Fruit fly (Drosophila melanogaster) whole organism, embryonic: Measurements from ENCODE around the gene CG32388.

ENCODE experiments used
- Antp ChIP-seq: fragments of 200-800 bp; sonication (Bioruptor generic); optimal IDR thresholded peaks from 3 replicates; lab custom pipeline; 2016; ENCODE audit warnings: missing biosample characterization, missing genetic modification characterization
- BEAF-32 ChIP-seq: fragments of 200-800 bp; sonication (Bioruptor generic); optimal IDR thresholded peaks from 3 replicates; lab custom pipeline; 2017; ENCODE audit warnings: missing biosample characterization, missing genetic modification characterization, mild to moderate bottlenecking, moderate library complexity, missing genetic modification reagents
- Bgb ChIP-seq: fragments of 200-800 bp; sonication (Bioruptor generic); IDR thresholded peaks from 2 replicates; pipeline ENCODE4 v1.3.6; 2022; ENCODE audit warnings: missing biosample characterization, missing genetic modification characterization; ENCODE audit not compliant: partially characterized antibody
- Blimp-1 ChIP-seq: fragments of 200-800 bp; sonication (Bioruptor generic); optimal IDR thresholded peaks from 3 replicates; lab custom pipeline; 2018; ENCODE audit warnings: missing biosample characterization, missing genetic modification characterization, mild to moderate bottlenecking, moderate library complexity, missing genetic modification reagents
- CG11723 ChIP-seq: fragments of 200-800 bp; sonication (Bioruptor generic); optimal IDR thresholded peaks from 2 replicates; lab custom pipeline; 2017; ENCODE audit warnings: missing biosample characterization, mild to moderate bottlenecking, missing genetic modification characterization
- CG13287 ChIP-seq: fragments of 200-800 bp; sonication (Bioruptor generic); IDR thresholded peaks from 2 replicates; pipeline ENCODE4 v1.3.6; 2022; ENCODE audit warnings: missing biosample characterization, missing genetic modification characterization; ENCODE audit not compliant: partially characterized antibody
- CG15269 ChIP-seq: fragments of 200-800 bp; sonication (Bioruptor generic); optimal IDR thresholded peaks from 2 replicates; lab custom pipeline; 2018; ENCODE audit warnings: missing biosample characterization, mild to moderate bottlenecking, missing genetic modification characterization, moderate library complexity
- CG17385 ChIP-seq: fragments of 200-800 bp; sonication (Bioruptor generic); optimal IDR thresholded peaks from 3 replicates; lab custom pipeline; 2018; ENCODE audit warnings: missing biosample characterization, mild to moderate bottlenecking, missing genetic modification characterization
- CG17612 ChIP-seq: fragments of 200-800 bp; sonication (Bioruptor generic); IDR thresholded peaks from 2 replicates; pipeline ENCODE4 v1.3.6; 2022; ENCODE audit warnings: missing biosample characterization, missing genetic modification characterization
- CG2875 ChIP-seq: fragments of 200-800 bp; sonication (Bioruptor generic); optimal IDR thresholded peaks from 2 replicates; lab custom pipeline; 2017; ENCODE audit warnings: missing biosample characterization, mild to moderate bottlenecking, missing genetic modification characterization, missing genetic modification reagents
- CG31365 ChIP-seq: fragments of 200-800 bp; sonication (Bioruptor generic); optimal IDR thresholded peaks from 2 replicates; lab custom pipeline; 2018; ENCODE audit warnings: missing biosample characterization, mild to moderate bottlenecking, missing genetic modification characterization
- CG32532 ChIP-seq: fragments of 200-800 bp; sonication (Bioruptor generic); IDR thresholded peaks from 2 replicates; pipeline ENCODE4 v1.3.6; 2022; ENCODE audit warnings: missing biosample characterization, missing genetic modification characterization
- CG33557 ChIP-seq: fragments of 200-800 bp; sonication (Bioruptor generic); optimal IDR thresholded peaks from 2 replicates; lab custom pipeline; 2019; ENCODE audit warnings: missing biosample characterization, mild to moderate bottlenecking, missing genetic modification characterization, moderate library complexity
- CG4282 ChIP-seq: fragments of 200-800 bp; sonication (Bioruptor generic); optimal IDR thresholded peaks from 2 replicates; lab custom pipeline; 2016; ENCODE audit warnings: missing biosample characterization, missing genetic modification characterization
- CG43689 ChIP-seq: fragments of 200-800 bp; sonication (Bioruptor generic); IDR thresholded peaks from 2 replicates; pipeline ENCODE4 v1.3.6; 2022; ENCODE audit warnings: missing biosample characterization, missing genetic modification characterization
- CG6683 ChIP-seq: fragments of 200-800 bp; sonication (Bioruptor generic); optimal IDR thresholded peaks from 2 replicates; lab custom pipeline; 2017; ENCODE audit warnings: missing biosample characterization, mild to moderate bottlenecking, missing genetic modification characterization, missing genetic modification reagents
- CG6765 ChIP-seq: fragments of 200-800 bp; sonication (Bioruptor generic); optimal IDR thresholded peaks from 3 replicates; lab custom pipeline; 2017; ENCODE audit warnings: missing biosample characterization, mild to moderate bottlenecking, missing genetic modification characterization
- CG6813 ChIP-seq: fragments of 200-800 bp; sonication (Bioruptor generic); optimal IDR thresholded peaks from 2 replicates; lab custom pipeline; 2017; ENCODE audit warnings: missing biosample characterization, missing genetic modification characterization, mild to moderate bottlenecking, moderate library complexity, missing genetic modification reagents
- CG7357 ChIP-seq: fragments of 200-800 bp; sonication (Bioruptor generic); IDR thresholded peaks from 3 replicates; pipeline ENCODE4 v1.3.6; 2022; ENCODE audit warnings: missing biosample characterization, missing genetic modification characterization
- CTCF ChIP-seq: fragments of 200-800 bp; sonication (Bioruptor generic); optimal IDR thresholded peaks from 2 replicates; lab custom pipeline; 2017; ENCODE audit warnings: missing biosample characterization, mild to moderate bottlenecking, missing genetic modification characterization, moderate library complexity
- Dbx ChIP-seq: fragments of 200-800 bp; sonication (Bioruptor generic); IDR thresholded peaks from 3 replicates; pipeline ENCODE4 v1.3.6; 2022; ENCODE audit warnings: missing biosample characterization, missing genetic modification characterization
- Elba2 ChIP-seq: fragments of 200-800 bp; sonication (Bioruptor generic); optimal IDR thresholded peaks from 3 replicates; lab custom pipeline; 2016; ENCODE audit warnings: missing biosample characterization, missing genetic modification characterization
- Hey ChIP-seq: fragments of 200-800 bp; sonication (Bioruptor generic); optimal IDR thresholded peaks from 3 replicates; lab custom pipeline; 2018; ENCODE audit warnings: missing biosample characterization, mild to moderate bottlenecking, missing genetic modification characterization
- HmgZ ChIP-seq: fragments of 200-800 bp; sonication (Bioruptor generic); optimal IDR thresholded peaks from 2 replicates; lab custom pipeline; 2018; ENCODE audit warnings: missing biosample characterization, mild to moderate bottlenecking, missing genetic modification characterization
- Kr ChIP-seq: fragments of 200-800 bp; sonication (Bioruptor generic); optimal IDR thresholded peaks from 2 replicates; lab custom pipeline; 2017; ENCODE audit warnings: missing biosample characterization, mild to moderate bottlenecking, missing genetic modification characterization
- NC2α ChIP-seq: fragments of 200-800 bp; sonication (Bioruptor generic); optimal IDR thresholded peaks from 2 replicates; lab custom pipeline; 2016; ENCODE audit warnings: missing biosample characterization, missing genetic modification characterization
- Sin3A ChIP-seq: fragments of >200 bp; optimal IDR thresholded peaks from 2 replicates; lab custom pipeline; 2018
- Stat92E ChIP-seq, 3 experiments: fragments of >200 bp in 2 of 3; fragments of 200-800 bp in 1 of 3; sonication (Bioruptor generic) in 1 of 3; optimal IDR thresholded peaks; 2 replicates each; lab custom pipeline; 2017 to 2019; ENCODE audit warnings: missing biosample characterization in 3 of 3, missing genetic modification characterization in 3 of 3, mild to moderate bottlenecking in 1 of 3, moderate library complexity in 1 of 3
- amos ChIP-seq: fragments of 200-800 bp; sonication (Bioruptor generic); IDR thresholded peaks from 2 replicates; pipeline ENCODE4 v1.3.6; 2022; ENCODE audit warnings: missing biosample characterization, missing genetic modification characterization; ENCODE audit not compliant: partially characterized antibody
- ara ChIP-seq: fragments of 200-800 bp; sonication (Bioruptor generic); IDR thresholded peaks from 2 replicates; pipeline ENCODE4 v1.3.6; 2022; ENCODE audit warnings: missing biosample characterization, missing genetic modification characterization
- bsh ChIP-seq, 2 experiments: fragments of 200-800 bp; sonication (Bioruptor generic); optimal IDR thresholded peaks; 2 replicates each; lab custom pipeline; 2017 to 2018; ENCODE audit warnings: mild to moderate bottlenecking in 2 of 2, missing biosample characterization in 2 of 2, missing genetic modification characterization in 2 of 2, moderate library complexity in 1 of 2
- cad ChIP-seq: fragments of >200 bp; optimal IDR thresholded peaks from 2 replicates; lab custom pipeline; 2017; ENCODE audit warnings: missing biosample characterization, missing genetic modification characterization
- corto ChIP-seq: fragments of 200-800 bp; sonication (Bioruptor generic); optimal IDR thresholded peaks from 2 replicates; lab custom pipeline; 2016; ENCODE audit warnings: missing biosample characterization, mild to moderate bottlenecking, missing genetic modification characterization, moderate library complexity
- cwo ChIP-seq: fragments of 200-800 bp; sonication (Bioruptor generic); optimal IDR thresholded peaks from 3 replicates; lab custom pipeline; 2017; ENCODE audit warnings: missing biosample characterization, missing genetic modification characterization, mild to moderate bottlenecking, moderate library complexity, missing genetic modification reagents
- disco-r ChIP-seq: fragments of 200-800 bp; sonication (Bioruptor generic); optimal IDR thresholded peaks from 2 replicates; lab custom pipeline; 2016; ENCODE audit warnings: missing biosample characterization, missing genetic modification characterization
- eve ChIP-seq, 2 experiments: fragments of >200 bp; optimal IDR thresholded peaks; 2 replicates each; lab custom pipeline; 2017; ENCODE audit warnings: missing biosample characterization in 2 of 2, missing genetic modification characterization in 2 of 2
- fd3F ChIP-seq: fragments of 200-800 bp; sonication (Bioruptor generic); optimal IDR thresholded peaks from 2 replicates; lab custom pipeline; 2018; ENCODE audit warnings: missing biosample characterization, mild to moderate bottlenecking, missing genetic modification characterization, moderate library complexity
- fu2 ChIP-seq: fragments of 200-800 bp; sonication (Bioruptor generic); optimal IDR thresholded peaks from 2 replicates; lab custom pipeline; 2016; ENCODE audit warnings: missing biosample characterization, missing genetic modification characterization
- knrl ChIP-seq: fragments of 200-800 bp; sonication (Bioruptor generic); IDR thresholded peaks from 3 replicates; pipeline ENCODE4 v1.3.6; 2022; ENCODE audit warnings: missing biosample characterization, missing genetic modification characterization; ENCODE audit not compliant: partially characterized antibody
- nerfin-1 ChIP-seq: fragments of 200-800 bp; sonication (Bioruptor generic); optimal IDR thresholded peaks from 3 replicates; lab custom pipeline; 2019; ENCODE audit warnings: missing biosample characterization, mild to moderate bottlenecking, missing genetic modification characterization, moderate library complexity
- onecut ChIP-seq: fragments of 200-800 bp; sonication (Bioruptor generic); IDR thresholded peaks from 2 replicates; pipeline ENCODE4 v1.3.6; 2022; ENCODE audit warnings: missing biosample characterization, missing genetic modification characterization
- pfk ChIP-seq: fragments of 200-800 bp; sonication (Bioruptor generic); optimal IDR thresholded peaks from 2 replicates; lab custom pipeline; 2018; ENCODE audit warnings: missing biosample characterization, mild to moderate bottlenecking, missing genetic modification characterization, moderate library complexity
- pros ChIP-seq: fragments of 200-800 bp; sonication (Bioruptor generic); optimal IDR thresholded peaks from 3 replicates; lab custom pipeline; 2019; ENCODE audit warnings: missing biosample characterization, mild to moderate bottlenecking, missing genetic modification characterization, moderate library complexity
- ranshi ChIP-seq: fragments of 200-800 bp; sonication (Bioruptor generic); IDR thresholded peaks from 2 replicates; pipeline ENCODE4 v1.3.6; 2022; ENCODE audit warnings: missing biosample characterization, missing genetic modification characterization
- run ChIP-seq: fragments of 200-800 bp; sonication (Bioruptor generic); optimal IDR thresholded peaks from 3 replicates; lab custom pipeline; 2018; ENCODE audit warnings: missing biosample characterization, mild to moderate bottlenecking, missing genetic modification characterization
- unc-4 ChIP-seq: fragments of 200-800 bp; sonication (Bioruptor generic); IDR thresholded peaks from 2 replicates; pipeline ENCODE4 v1.3.6; 2022; ENCODE audit warnings: missing biosample characterization, missing genetic modification characterization; ENCODE audit not compliant: partially characterized antibody
- vfl ChIP-seq: fragments of 200-800 bp; sonication (Bioruptor generic); optimal IDR thresholded peaks from 2 replicates; lab custom pipeline; 2016; ENCODE audit warnings: missing biosample characterization, missing genetic modification characterization
- wdn ChIP-seq: fragments of 200-800 bp; sonication (Bioruptor generic); IDR thresholded peaks from 2 replicates; pipeline ENCODE4 v1.3.6; 2022; ENCODE audit warnings: missing biosample characterization, missing genetic modification characterization
- wek ChIP-seq: fragments of 200-800 bp; sonication (Bioruptor generic); optimal IDR thresholded peaks from 3 replicates; lab custom pipeline; 2018; ENCODE audit warnings: missing biosample characterization, mild to moderate bottlenecking, missing genetic modification characterization, moderate library complexity

The CG32388 gene

DNA sequence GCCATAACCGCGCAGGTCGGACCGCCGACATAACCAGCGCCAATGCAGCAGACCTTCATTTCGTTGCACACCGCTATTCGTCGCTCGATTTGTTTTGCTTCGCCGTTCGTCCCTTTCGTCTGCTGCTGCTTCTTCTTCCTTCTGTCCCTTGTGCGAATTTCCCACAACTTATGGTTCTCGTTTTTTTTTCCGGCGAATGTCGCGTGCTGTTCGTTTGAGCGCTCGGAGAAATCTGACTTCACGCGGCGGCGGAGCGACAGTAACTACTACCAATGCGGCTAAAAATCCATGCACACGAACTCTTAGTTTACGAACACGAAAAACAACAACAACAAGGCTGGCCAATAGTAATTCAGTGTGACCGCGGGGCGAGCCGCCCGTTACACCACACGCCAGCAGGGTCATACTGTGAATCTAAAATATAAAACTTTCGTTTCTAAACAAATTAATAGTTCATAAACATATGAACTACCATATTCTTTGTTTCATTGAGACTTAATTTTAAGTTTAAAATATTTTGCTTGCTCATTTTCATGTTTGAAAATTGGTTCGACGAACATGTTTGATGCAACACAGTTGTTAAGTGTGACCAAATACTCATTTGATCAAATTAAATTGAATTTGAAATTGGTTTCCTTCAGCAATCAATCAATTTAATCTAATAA is 19.8 kb downstream of the CG32388 start, which contains the start of gene sgl (continued):
- TF ChIP-seq ara (peak; percentile 41; the same call in 1 of the 2 replicates), fd3F (no peak), Stat92E (GFP tag; optimal IDR thresholded peaks at IDR 0.05; lab: Kevin White, UChicago) (peak in 1 of 3 experiments; percentile 74), pfk (GFP tag; lab: Kevin White, UChicago) (peak; percentile 26), NC2α (GFP tag; lab: Kevin White, UChicago) (peak; percentile 30), CG17385 (GFP tag; lab: Kevin White, UChicago) (peak; percentile 95), Elba2 (GFP tag; lab: Kevin White, UChicago) (peak; percentile 52), bsh (GFP tag; optimal IDR thresholded peaks at IDR 0.05; lab: Kevin White, UChicago) (no peak), Bgb (GFP tag; lab: Robert Waterston, UW) (peak; percentile 62; the same call in 1 of the 2 replicates), CG33557 (GFP tag; lab: Kevin White, UChicago) (peak; percentile 12), CG7357 (GFP tag; lab: Robert Waterston, UW) (no peak), Dbx (GFP tag; lab: Robert Waterston, UW) (peak; percentile 68; the same call in 1 of the 3 replicates), Sin3A (lab: Kevin White, UChicago) (peak; percentile 20), nerfin-1 (tag; lab: Kevin White, UChicago) (peak; percentile 78), Hey (tag; lab: Kevin White, UChicago) (no peak), pros (GFP tag; lab: Kevin White, UChicago) (peak; percentile 15), CG6765 (peak; percentile 38), CG6813 (GFP tag; lab: Kevin White, UChicago) (peak; percentile 57), ranshi (GFP tag; lab: Robert Waterston, UW) (no peak), disco-r (no peak), onecut (GFP tag; lab: Robert Waterston, UW) (peak; percentile 73), BEAF-32 (GFP tag; lab: Kevin White, UChicago) (peak; percentile 38), CG2875 (GFP tag; lab: Kevin White, UChicago) (no peak), cad (no peak), CG43689 (GFP tag; lab: Robert Waterston, UW) (no peak), CG15269 (tag; lab: Kevin White, UChicago) (peak; percentile 40), unc-4 (GFP tag; lab: Robert Waterston, UW) (peak; percentile 48; the same call in 1 of the 2 replicates), corto (GFP tag; lab: Kevin White, UChicago) (no peak), HmgZ (tag; lab: Kevin White, UChicago) (peak; percentile 55), CG4282 (no peak), CG11723 (GFP tag; lab: Kevin White, UChicago) (peak; percentile 43), knrl (GFP tag; lab: Robert Waterston, UW) (peak; percentile 34; the same call in 1 of the 3 replicates), fu2 (GFP tag; lab: Kevin White, UChicago) (no peak), Blimp-1 (no peak), cwo (peak; percentile 53), CG17612 (no peak), run (no peak), amos (GFP tag; lab: Robert Waterston, UW) (peak; percentile 58; the same call in 1 of the 2 replicates), eve (GFP tag; optimal IDR thresholded peaks at IDR 0.05; lab: Kevin White, UChicago) (no peak), Kr (GFP tag; lab: Kevin White, UChicago) (no peak), CG13287 (GFP tag; lab: Robert Waterston, UW) (peak; percentile 74), Antp (GFP tag; lab: Kevin White, UChicago) (peak; percentile 35), CTCF (GFP tag; lab: Kevin White, UChicago) (no peak), CG31365 (no peak), CG32532 (GFP tag; lab: Robert Waterston, UW) (peak; percentile 41), vfl (GFP tag; lab: Kevin White, UChicago) (no peak), wdn (no peak), CG6683 (GFP tag; lab: Kevin White, UChicago) (peak; percentile 50), wek (GFP tag; lab: Kevin White, UChicago) (peak; percentile 29)
